Fruit fly (Drosophila melanogaster) whole organism, embryonic: ENCODE data around the gene prt.

Source experiments
- CG1024 ChIP-seq: fragments of 200-800 bp; sonication (Bioruptor generic); IDR thresholded peaks from 2 replicates; pipeline ENCODE4 v1.3.6; 2022; ENCODE audit warnings: missing biosample characterization, missing genetic modification characterization
- CG10267 ChIP-seq: fragments of 200-800 bp; sonication (Bioruptor generic); optimal IDR thresholded peaks from 2 replicates; lab custom pipeline; 2018; ENCODE audit warnings: missing biosample characterization, mild to moderate bottlenecking, missing genetic modification characterization, moderate library complexity
- CG12104 ChIP-seq: fragments of 200-800 bp; sonication (Bioruptor generic); optimal IDR thresholded peaks from 3 replicates; lab custom pipeline; 2016; ENCODE audit warnings: missing biosample characterization, missing genetic modification characterization
- CG12744 ChIP-seq: fragments of 200-800 bp; sonication (Bioruptor generic); optimal IDR thresholded peaks from 2 replicates; lab custom pipeline; 2016; ENCODE audit warnings: missing biosample characterization, missing genetic modification characterization
- CG1529 ChIP-seq: fragments of 200-800 bp; sonication (Bioruptor generic); optimal IDR thresholded peaks from 3 replicates; lab custom pipeline; 2018; ENCODE audit warnings: missing biosample characterization, missing genetic modification characterization
- CG15514 ChIP-seq: fragments of 200-800 bp; sonication (Bioruptor generic); optimal IDR thresholded peaks from 3 replicates; lab custom pipeline; 2017; ENCODE audit warnings: missing biosample characterization, missing genetic modification characterization, mild to moderate bottlenecking, moderate library complexity, missing genetic modification reagents
- CG15696 ChIP-seq: fragments of 200-800 bp; sonication (Bioruptor generic); optimal IDR thresholded peaks from 2 replicates; lab custom pipeline; 2019; ENCODE audit warnings: missing biosample characterization, mild to moderate bottlenecking, missing genetic modification characterization, moderate library complexity
- CG17359 ChIP-seq: fragments of 200-800 bp; sonication (Bioruptor generic); optimal IDR thresholded peaks from 3 replicates; lab custom pipeline; 2018; ENCODE audit warnings: missing biosample characterization, mild to moderate bottlenecking, missing genetic modification characterization, moderate library complexity
- CG18764 ChIP-seq: fragments of 200-800 bp; sonication (Bioruptor generic); optimal IDR thresholded peaks from 3 replicates; lab custom pipeline; 2016; ENCODE audit warnings: missing biosample characterization, missing genetic modification characterization
- CG2116 ChIP-seq: fragments of 200-800 bp; sonication (Bioruptor generic); optimal IDR thresholded peaks from 3 replicates; lab custom pipeline; 2018; ENCODE audit warnings: missing biosample characterization, mild to moderate bottlenecking, missing genetic modification characterization
- CG3065 ChIP-seq: fragments of 200-800 bp; sonication (Bioruptor generic); optimal IDR thresholded peaks from 2 replicates; lab custom pipeline; 2016; ENCODE audit warnings: missing biosample characterization, missing genetic modification characterization
- CG3995 ChIP-seq: fragments of 200-800 bp; sonication (Bioruptor generic); optimal IDR thresholded peaks from 3 replicates; lab custom pipeline; 2016; ENCODE audit warnings: missing biosample characterization, missing genetic modification characterization
- CG4707 ChIP-seq: fragments of 200-800 bp; sonication (Bioruptor generic); optimal IDR thresholded peaks from 2 replicates; lab custom pipeline; 2018; ENCODE audit warnings: missing biosample characterization, mild to moderate bottlenecking, missing genetic modification characterization, moderate library complexity
- CG6765 ChIP-seq: fragments of 200-800 bp; sonication (Bioruptor generic); optimal IDR thresholded peaks from 3 replicates; lab custom pipeline; 2017; ENCODE audit warnings: missing biosample characterization, mild to moderate bottlenecking, missing genetic modification characterization
- CG7928 ChIP-seq: fragments of 200-800 bp; sonication (Bioruptor generic); optimal IDR thresholded peaks from 2 replicates; lab custom pipeline; 2017; ENCODE audit warnings: missing biosample characterization, mild to moderate bottlenecking, missing genetic modification characterization
- CG8924 ChIP-seq: fragments of 200-800 bp; optimal IDR thresholded peaks from 3 replicates; lab custom pipeline; 2019; ENCODE audit warnings: missing biosample characterization, mild to moderate bottlenecking, missing genetic modification characterization, moderate library complexity
- CTCF ChIP-seq: fragments of 200-800 bp; sonication (Bioruptor generic); optimal IDR thresholded peaks from 2 replicates; lab custom pipeline; 2017; ENCODE audit warnings: missing biosample characterization, mild to moderate bottlenecking, missing genetic modification characterization, moderate library complexity
- CoRest ChIP-seq: fragments of 200-800 bp; sonication (Bioruptor generic); optimal IDR thresholded peaks from 3 replicates; lab custom pipeline; 2018; ENCODE audit warnings: missing biosample characterization, mild to moderate bottlenecking, missing genetic modification characterization, moderate library complexity
- CrebB ChIP-seq: fragments of 200-800 bp; sonication (Bioruptor generic); optimal IDR thresholded peaks from 3 replicates; lab custom pipeline; 2018; ENCODE audit warnings: missing biosample characterization, mild to moderate bottlenecking, missing genetic modification characterization
- GATAe ChIP-seq: fragments of 200-800 bp; sonication (Bioruptor generic); conservative IDR thresholded peaks from 2 replicates; pipeline ENCODE4 v1.3.6; 2022; ENCODE audit warnings: missing biosample characterization, missing genetic modification characterization
- HLH4C ChIP-seq: fragments of 200-800 bp; sonication (Bioruptor generic); IDR thresholded peaks from 3 replicates; pipeline ENCODE4 v1.3.6; 2022; ENCODE audit warnings: missing biosample characterization, missing genetic modification characterization; ENCODE audit not compliant: partially characterized antibody
- Lpt ChIP-seq: fragments of >200 bp; optimal IDR thresholded peaks from 2 replicates; lab custom pipeline; 2018; ENCODE audit warnings: missing biosample characterization, missing genetic modification characterization
- Mes4 ChIP-seq: fragments of 200-800 bp; sonication (Bioruptor generic); optimal IDR thresholded peaks from 2 replicates; lab custom pipeline; 2016; ENCODE audit warnings: missing biosample characterization, missing genetic modification characterization
- Oli ChIP-seq: fragments of 200-800 bp; sonication (Bioruptor generic); optimal IDR thresholded peaks from 2 replicates; lab custom pipeline; 2018; ENCODE audit warnings: missing biosample characterization, mild to moderate bottlenecking, missing genetic modification characterization, moderate library complexity
- Scr ChIP-seq: fragments of 200-800 bp; sonication (Bioruptor generic); IDR thresholded peaks from 2 replicates; pipeline ENCODE4 v1.3.6; 2022; ENCODE audit warnings: missing biosample characterization, missing genetic modification characterization; ENCODE audit not compliant: partially characterized antibody
- Side ChIP-seq: fragments of 200-800 bp; sonication (Bioruptor generic); optimal IDR thresholded peaks from 2 replicates; lab custom pipeline; 2016; ENCODE audit warnings: missing biosample characterization, missing genetic modification characterization
- Six4 ChIP-seq: fragments of 200-800 bp; sonication (Bioruptor generic); optimal IDR thresholded peaks from 2 replicates; lab custom pipeline; 2016; ENCODE audit warnings: missing biosample characterization, missing genetic modification characterization
- Sry-δ ChIP-seq: fragments of 200-800 bp; sonication (Bioruptor generic); optimal IDR thresholded peaks from 2 replicates; lab custom pipeline; 2016; ENCODE audit warnings: missing biosample characterization, missing genetic modification characterization
- Ssrp ChIP-seq: fragments of 200-800 bp; sonication (Bioruptor generic); optimal IDR thresholded peaks from 2 replicates; lab custom pipeline; 2018; ENCODE audit warnings: missing biosample characterization, mild to moderate bottlenecking, missing genetic modification characterization, moderate library complexity
- Vsx1 ChIP-seq: fragments of 200-800 bp; sonication (Bioruptor generic); optimal IDR thresholded peaks from 2 replicates; lab custom pipeline; 2017; ENCODE audit warnings: missing biosample characterization, mild to moderate bottlenecking, missing genetic modification characterization, missing genetic modification reagents
- al ChIP-seq: fragments of 200-800 bp; sonication (Bioruptor generic); IDR thresholded peaks from 2 replicates; pipeline ENCODE4 v1.3.6; 2022; ENCODE audit warnings: missing biosample characterization, missing genetic modification characterization
- cas ChIP-seq: fragments of 200-800 bp; sonication (Bioruptor generic); IDR thresholded peaks from 2 replicates; pipeline ENCODE4 v1.3.6; 2022; ENCODE audit warnings: missing biosample characterization, missing genetic modification characterization
- crp ChIP-seq, 2 experiments: fragments of 200-800 bp; sonication (Bioruptor generic); optimal IDR thresholded peaks; 2 replicates in 1 of 2; 3 replicates in 1 of 2; lab custom pipeline; 2017; ENCODE audit warnings: missing biosample characterization in 2 of 2, missing genetic modification characterization in 2 of 2, mild to moderate bottlenecking in 1 of 2, moderate library complexity in 1 of 2
- exex ChIP-seq: fragments of 200-800 bp; sonication (Bioruptor generic); optimal IDR thresholded peaks from 4 replicates; lab custom pipeline; 2018; ENCODE audit warnings: missing biosample characterization, mild to moderate bottlenecking, missing genetic modification characterization, moderate library complexity
- fd64A ChIP-seq: fragments of 200-800 bp; sonication (Bioruptor generic); optimal IDR thresholded peaks from 3 replicates; lab custom pipeline; 2018; ENCODE audit warnings: missing biosample characterization, mild to moderate bottlenecking, missing genetic modification characterization
- grn ChIP-seq: fragments of 200-800 bp; sonication (Bioruptor generic); optimal IDR thresholded peaks from 3 replicates; lab custom pipeline; 2017; ENCODE audit warnings: missing biosample characterization, missing genetic modification characterization
- nerfin-2 ChIP-seq: fragments of 200-800 bp; sonication (Bioruptor generic); IDR thresholded peaks from 2 replicates; pipeline ENCODE4 v1.3.6; 2022; ENCODE audit warnings: missing biosample characterization, missing genetic modification characterization; ENCODE audit not compliant: partially characterized antibody
- nmo ChIP-seq: fragments of 200-800 bp; sonication (Bioruptor generic); optimal IDR thresholded peaks from 2 replicates; lab custom pipeline; 2018; ENCODE audit warnings: missing biosample characterization, mild to moderate bottlenecking, missing genetic modification characterization, moderate library complexity
- nom ChIP-seq: fragments of 200-800 bp; sonication (Bioruptor generic); optimal IDR thresholded peaks from 2 replicates; lab custom pipeline; 2017; ENCODE audit warnings: missing biosample characterization, missing genetic modification characterization, mild to moderate bottlenecking, moderate library complexity, missing genetic modification reagents
- org-1 ChIP-seq: fragments of 200-800 bp; sonication (Bioruptor generic); optimal IDR thresholded peaks from 2 replicates; lab custom pipeline; 2017; ENCODE audit warnings: missing biosample characterization, missing genetic modification characterization
- pfk ChIP-seq: fragments of 200-800 bp; sonication (Bioruptor generic); optimal IDR thresholded peaks from 2 replicates; lab custom pipeline; 2018; ENCODE audit warnings: missing biosample characterization, mild to moderate bottlenecking, missing genetic modification characterization, moderate library complexity
- pho ChIP-seq: fragments of 200-800 bp; sonication (Bioruptor generic); optimal IDR thresholded peaks from 2 replicates; lab custom pipeline; 2016; ENCODE audit warnings: missing biosample characterization, missing genetic modification characterization
- pros ChIP-seq: fragments of 200-800 bp; sonication (Bioruptor generic); optimal IDR thresholded peaks from 3 replicates; lab custom pipeline; 2019; ENCODE audit warnings: missing biosample characterization, mild to moderate bottlenecking, missing genetic modification characterization, moderate library complexity
- pum ChIP-seq: fragments of 200-800 bp; sonication (Bioruptor generic); optimal IDR thresholded peaks from 2 replicates; lab custom pipeline; 2016; ENCODE audit warnings: missing biosample characterization, missing genetic modification characterization
- scrt ChIP-seq: fragments of 200-800 bp; sonication (Bioruptor generic); optimal IDR thresholded peaks from 2 replicates; lab custom pipeline; 2018; ENCODE audit warnings: missing biosample characterization, mild to moderate bottlenecking, missing genetic modification characterization, moderate library complexity
- sd ChIP-seq: fragments of 200-800 bp; sonication (Bioruptor generic); optimal IDR thresholded peaks from 3 replicates; lab custom pipeline; 2018; ENCODE audit warnings: missing biosample characterization, mild to moderate bottlenecking, missing genetic modification characterization, moderate library complexity
- sug ChIP-seq: fragments of 200-800 bp; optimal IDR thresholded peaks from 2 replicates; lab custom pipeline; 2019; ENCODE audit warnings: missing biosample characterization, mild to moderate bottlenecking, missing genetic modification characterization, moderate library complexity
- tgo ChIP-seq: fragments of 200-800 bp; sonication (Bioruptor generic); IDR thresholded peaks from 3 replicates; pipeline ENCODE4 v1.3.6; 2022; ENCODE audit warnings: missing biosample characterization, missing genetic modification characterization
- unc-4 ChIP-seq: fragments of 200-800 bp; sonication (Bioruptor generic); IDR thresholded peaks from 2 replicates; pipeline ENCODE4 v1.3.6; 2022; ENCODE audit warnings: missing biosample characterization, missing genetic modification characterization; ENCODE audit not compliant: partially characterized antibody
- usp ChIP-seq: fragments of >200 bp; optimal IDR thresholded peaks from 2 replicates; lab custom pipeline; 2017; ENCODE audit warnings: missing biosample characterization, missing genetic modification characterization

Gene prt

dm6 chr3R:23732990-23733512 is 34.2 kb upstream of the prt start, which contains the start of the genes Hmgcr and Rpn9:
Gene Hmgcr, plus strand, starts transcription at chr3R:23733324.
Gene Rpn9, minus strand, starts transcription at chr3R:23733462.
- TF ChIP-seq org-1 (GFP tag; lab: Kevin White, UChicago) (no peak), Six4 (GFP tag; lab: Kevin White, UChicago) (no peak), CG15696 (tag; lab: Kevin White, UChicago) (no peak), nerfin-2 (GFP tag; lab: Robert Waterston, UW) (no peak), sd (tag; lab: Kevin White, UChicago) (no peak), CG8924 (tag; lab: Kevin White, UChicago) (peak; percentile 44), Scr (0 out of 2 replicates have a peak, but pooled peaks have one; percentile 24), Sry-δ (GFP tag; lab: Kevin White, UChicago) (peak; percentile 52), nom (peak; percentile 49), Lpt (no peak), CG1529 (no peak), CTCF (GFP tag; lab: Kevin White, UChicago) (peak; percentile 58), CG10267 (tag; lab: Kevin White, UChicago) (peak; percentile 68), CG6765 (GFP tag; lab: Kevin White, UChicago) (peak; percentile 15), Oli (tag; lab: Kevin White, UChicago) (no peak), grn (no peak), CG3995 (GFP tag; lab: Kevin White, UChicago) (peak; percentile 24), cas (GFP tag; lab: Robert Waterston, UW) (no peak), CG3065 (no peak), exex (tag; lab: Kevin White, UChicago) (peak; percentile 17), Vsx1 (GFP tag; lab: Kevin White, UChicago) (peak; percentile 68), CG1024 (GFP tag; lab: Robert Waterston, UW) (no peak), CoRest (tag; lab: Kevin White, UChicago) (peak; percentile 55), CG15514 (GFP tag; lab: Kevin White, UChicago) (peak; percentile 67), CG12744 (GFP tag; lab: Kevin White, UChicago) (no peak), CrebB (peak; percentile 38), CG12104 (GFP tag; lab: Kevin White, UChicago) (no peak), Ssrp (tag; lab: Kevin White, UChicago) (no peak), CG7928 (GFP tag; lab: Kevin White, UChicago) (no peak), pho (GFP tag; lab: Kevin White, UChicago) (no peak), nmo (GFP tag; lab: Kevin White, UChicago) (peak; percentile 67), GATAe (GFP tag; lab: Robert Waterston, UW) (no peak), CG4707 (no peak), CG18764 (GFP tag; lab: Kevin White, UChicago) (no peak), crp (GFP tag; optimal IDR thresholded peaks at IDR 0.05; lab: Kevin White, UChicago) (peak; percentile 85 to 98), usp (GFP tag; lab: Kevin White, UChicago) (no peak), fd64A (GFP tag; lab: Kevin White, UChicago) (no peak), CG2116 (GFP tag; lab: Kevin White, UChicago) (peak; percentile 72), scrt (GFP tag; lab: Kevin White, UChicago) (peak; percentile 18), HLH4C (peak; percentile 8; the same call in 1 of the 3 replicates), CG17359 (tag; lab: Kevin White, UChicago) (no peak), sug (tag; lab: Kevin White, UChicago) (peak; percentile 33), pum (GFP tag; lab: Kevin White, UChicago) (no peak), unc-4 (GFP tag; lab: Robert Waterston, UW) (0 out of 2 replicates have a peak, but pooled peaks have one; percentile 44), al (GFP tag; lab: Robert Waterston, UW) (no peak), Mes4 (GFP tag; lab: Kevin White, UChicago) (peak; percentile 50), pfk (GFP tag; lab: Kevin White, UChicago) (peak; percentile 8), pros (no peak), tgo (GFP tag; lab: Robert Waterston, UW) (no peak), Side (GFP tag; lab: Kevin White, UChicago) (no peak)
